Worm (Caenorhabditis elegans): ENCODE measurements around the gene F52H2.3.
A peak's percentile ranks its signal among the peaks of the same experiment; 100 is the strongest.

F52H2.3 gene

DNA sequence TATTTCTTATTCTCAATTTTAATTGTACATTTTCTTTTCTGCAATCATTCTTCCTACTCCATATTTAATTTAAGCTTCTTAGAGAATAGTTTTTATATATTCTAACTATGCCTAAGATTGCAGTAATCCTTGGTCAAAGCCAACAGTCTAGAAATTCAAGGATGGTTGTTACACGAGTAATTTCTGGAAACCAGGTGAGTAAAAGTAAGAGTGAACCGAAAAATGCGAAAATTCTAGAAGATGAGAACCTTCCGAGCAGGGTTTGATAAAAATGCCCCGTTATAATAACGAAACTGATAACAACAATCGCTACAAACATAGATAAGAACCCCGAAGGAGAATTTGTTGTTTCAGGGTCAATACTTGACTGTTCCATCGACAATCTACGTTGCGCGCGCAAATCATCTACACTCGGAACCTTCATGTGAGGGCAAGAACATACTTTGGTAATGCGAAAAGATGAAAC, 24.5 kb upstream of the F52H2.3 start, which contains the start of gene F52H2.15:
Gene F52H2.15 (plus strand): TSS at position 51 of the 466 bp plus-strand sequence.
- TF ChIP-seq nhr-80 (tag; optimal IDR thresholded peaks at IDR 0.05): peak; percentile 49
- TF ChIP-seq him-1 (tag; optimal IDR thresholded peaks at IDR 0.05): no peak

ce11 chrX:2564047-2564446, 23.2 kb upstream of the F52H2.3 start, which contains the start of gene dhcr-24:
Gene dhcr-24, minus strand, starts transcription at chrX:2564147.
- no peak for TF ChIP-seq mxl-1 (tag; optimal IDR thresholded peaks at IDR 0.05)
- no peak for TF ChIP-seq unc-130 (GFP tag; optimal IDR thresholded peaks at IDR 0.05)
- no peak for TF ChIP-seq ztf-22 (GFP tag; optimal IDR thresholded peaks at IDR 0.05)
- TF ChIP-seq B0035.1 (tag; optimal IDR thresholded peaks at IDR 0.05): no peak
- no peak for TF ChIP-seq attf-6 (GFP tag; IDR thresholded peaks at IDR 0.05)
- TF ChIP-seq ama-1 (optimal IDR thresholded peaks at IDR 0.05): no peak
- TF ChIP-seq ama-1 (GFP tag; optimal IDR thresholded peaks at IDR 0.05): no peak
- no peak for TF ChIP-seq rec-8 (tag; optimal IDR thresholded peaks at IDR 0.05)
- no peak for TF ChIP-seq let-607 (tag; optimal IDR thresholded peaks at IDR 0.05)
- no peak for TF ChIP-seq F22D6.2 (tag; optimal IDR thresholded peaks at IDR 0.05)
- no peak for TF ChIP-seq akir-1 (GFP tag; optimal IDR thresholded peaks at IDR 0.05)
- no peak for TF ChIP-seq T26A5.8 (tag; optimal IDR thresholded peaks at IDR 0.05)
- TF ChIP-seq sea-2 (GFP tag; IDR thresholded peaks at IDR 0.05): no peak
- TF ChIP-seq him-1 (tag; optimal IDR thresholded peaks at IDR 0.05): no peak
- no peak for TF ChIP-seq F39B2.1 (GFP tag; IDR thresholded peaks at IDR 0.05)
- TF ChIP-seq hsf-1 (GFP tag; IDR thresholded peaks at IDR 0.05): no peak
- no peak for TF ChIP-seq Y56A3A.18 (GFP tag; IDR thresholded peaks at IDR 0.05)
- no peak for TF ChIP-seq K11D2.4 (GFP tag; IDR thresholded peaks at IDR 0.05)

- no peak for TF ChIP-seq ztf-25 (GFP tag; IDR thresholded peaks at IDR 0.05)
- TF ChIP-seq lin-35 (GFP tag; optimal IDR thresholded peaks at IDR 0.05): no peak
- TF ChIP-seq pbrm-1 (GFP tag; IDR thresholded peaks at IDR 0.05): no peak
- no peak for TF ChIP-seq hlh-26 (GFP tag; conservative IDR thresholded peaks at IDR 0.05)
- TF ChIP-seq let-526 (GFP tag; IDR thresholded peaks at IDR 0.05): no peak
- no peak for TF ChIP-seq F55B11.4 (tag; optimal IDR thresholded peaks at IDR 0.05; ENCODE audit: borderline replicate concordance, insufficient read depth)
Measured at ce11 chrX:2559979-2560378, 19.1 kb upstream of the F52H2.3 start, which contains the start of gene F52H2.5. Gene F52H2.5, minus strand, starts transcription at chrX:2560079.

ce11 chrX:2559399-2559798, 18.5 kb upstream of the F52H2.3 start:
- TF ChIP-seq bed-2 (GFP tag; IDR thresholded peaks at IDR 0.05): no peak
- TF ChIP-seq gei-17 (GFP tag; optimal IDR thresholded peaks at IDR 0.05): no peak
- no peak for TF ChIP-seq bed-1 (GFP tag; IDR thresholded peaks at IDR 0.05)
- TF ChIP-seq lin-40 (tag; optimal IDR thresholded peaks at IDR 0.05): peak; percentile 60
- TF ChIP-seq F22D6.2 (tag; optimal IDR thresholded peaks at IDR 0.05): no peak
- TF ChIP-seq ztf-18 (tag; optimal IDR thresholded peaks at IDR 0.05): peak; percentile 87
- no peak for TF ChIP-seq nhr-80 (tag; optimal IDR thresholded peaks at IDR 0.05)
- no peak for TF ChIP-seq efl-1 (GFP tag; optimal IDR thresholded peaks at IDR 0.05)
- no peak for TF ChIP-seq lin-26 (GFP tag; IDR thresholded peaks at IDR 0.05)
- no peak for TF ChIP-seq hsf-1 (GFP tag; IDR thresholded peaks at IDR 0.05)
- TF ChIP-seq C06A6.2 (GFP tag; conservative IDR thresholded peaks at IDR 0.05): no peak
- no peak for TF ChIP-seq ccch-3 (GFP tag; optimal IDR thresholded peaks at IDR 0.05)
- TF ChIP-seq snpc-3.4 (tag; optimal IDR thresholded peaks at IDR 0.05): no peak
- no peak for TF ChIP-seq dpff-1 (tag; optimal IDR thresholded peaks at IDR 0.05)
- no peak for TF ChIP-seq ets-4 (GFP tag; optimal IDR thresholded peaks at IDR 0.05)
- no peak for TF ChIP-seq dox-1 (GFP tag; IDR thresholded peaks at IDR 0.05)
- no peak for TF ChIP-seq mes-4 (tag; optimal IDR thresholded peaks at IDR 0.05)
- no peak for TF ChIP-seq snpc-1.1 (tag; optimal IDR thresholded peaks at IDR 0.05; ENCODE audit: insufficient read depth)
- no peak for TF ChIP-seq Y79H2A.3 (GFP tag; conservative IDR thresholded peaks at IDR 0.05)
- TF ChIP-seq ceh-27 (GFP tag; optimal IDR thresholded peaks at IDR 0.05): peak; percentile 2
